Worm (Caenorhabditis elegans) whole organism, mixed stage, embryonic: Measurements from ENCODE around the gene sta-2.

ENCODE experiments used
- M03D4.4 ChIP-seq: sonication (generic microtip); optimal IDR thresholded peaks from 2 replicates; lab custom pipeline; 2017; ENCODE audit warnings: mild to moderate bottlenecking, missing genetic modification characterization, missing compliant biosample characterization
- bed-3 ChIP-seq: fragments of 200-800 bp; sonication (Bioruptor generic); optimal IDR thresholded peaks from 3 replicates; lab custom pipeline; 2018; ENCODE audit warnings: mild to moderate bottlenecking, missing genetic modification characterization, moderate library complexity, missing compliant biosample characterization
- blmp-1 ChIP-seq: fragments of 150-350 bp; optimal IDR thresholded peaks from 2 replicates; lab custom pipeline; 2014; ENCODE audit warnings: missing biosample characterization, missing genetic modification characterization
- ceh-39 ChIP-seq: fragments of 150-350 bp; optimal IDR thresholded peaks from 2 replicates; lab custom pipeline; 2014; ENCODE audit warnings: missing biosample characterization, missing genetic modification characterization
- ceh-43 ChIP-seq: fragments of 200-800 bp; sonication (Bioruptor generic); optimal IDR thresholded peaks from 2 replicates; lab custom pipeline; 2018; ENCODE audit warnings: mild to moderate bottlenecking, missing genetic modification characterization, moderate library complexity, missing compliant biosample characterization
- ceh-83 ChIP-seq: fragments of 200-800 bp; sonication (Bioruptor generic); optimal IDR thresholded peaks from 2 replicates; lab custom pipeline; 2018; ENCODE audit warnings: mild to moderate bottlenecking, missing genetic modification characterization, missing compliant biosample characterization
- ces-1 ChIP-seq: fragments of 150-350 bp; optimal IDR thresholded peaks from 2 replicates; lab custom pipeline; 2014; ENCODE audit warnings: missing biosample characterization, missing genetic modification reagents, missing genetic modification characterization
- cnd-1 ChIP-seq: fragments of 200-800 bp; sonication (Bioruptor generic); optimal IDR thresholded peaks from 2 replicates; lab custom pipeline; 2018; ENCODE audit warnings: mild to moderate bottlenecking, missing genetic modification characterization, missing compliant biosample characterization
- drap-1 ChIP-seq: fragments of 200-800 bp; sonication (Bioruptor generic); optimal IDR thresholded peaks from 3 replicates; lab custom pipeline; 2018; ENCODE audit warnings: mild to moderate bottlenecking, missing genetic modification characterization, missing compliant biosample characterization
- elt-1 ChIP-seq: sonication (generic microtip); optimal IDR thresholded peaks from 2 replicates; lab custom pipeline; 2017; ENCODE audit warnings: missing genetic modification characterization, mild to moderate bottlenecking, missing compliant biosample characterization, antibody characterized with exemption, moderate library complexity, borderline replicate concordance; ENCODE audit not compliant: insufficient read depth
- elt-3 ChIP-seq: fragments of 150-350 bp; optimal IDR thresholded peaks from 2 replicates; lab custom pipeline; 2014; ENCODE audit warnings: missing biosample characterization, missing genetic modification characterization
- flh-1 ChIP-seq: fragments of 200-800 bp; sonication (Bioruptor generic); optimal IDR thresholded peaks from 2 replicates; lab custom pipeline; 2018; ENCODE audit warnings: mild to moderate bottlenecking, missing genetic modification characterization, moderate library complexity, missing compliant biosample characterization
- ham-2 ChIP-seq: fragments of 200-800 bp; sonication (Bioruptor generic); optimal IDR thresholded peaks from 2 replicates; lab custom pipeline; 2018; ENCODE audit warnings: mild to moderate bottlenecking, missing genetic modification characterization, missing compliant biosample characterization
- hlh-1 ChIP-seq: fragments of 150-350 bp; optimal IDR thresholded peaks from 2 replicates; lab custom pipeline; 2014; ENCODE audit warnings: missing biosample characterization, missing genetic modification reagents, missing genetic modification characterization
- lin-13 ChIP-seq: fragments of 150-350 bp; optimal IDR thresholded peaks from 2 replicates; lab custom pipeline; 2014; ENCODE audit warnings: missing biosample characterization, missing genetic modification characterization
- lin-32 ChIP-seq: fragments of 200-800 bp; sonication (Bioruptor generic); optimal IDR thresholded peaks from 2 replicates; lab custom pipeline; 2018; ENCODE audit warnings: mild to moderate bottlenecking, missing genetic modification characterization, missing compliant biosample characterization
- lsy-2 ChIP-seq: fragments of 150-350 bp; optimal IDR thresholded peaks from 2 replicates; lab custom pipeline; 2014; ENCODE audit warnings: missing biosample characterization, missing genetic modification characterization
- mab-5 ChIP-seq: fragments of 150-350 bp; optimal IDR thresholded peaks from 2 replicates; lab custom pipeline; 2014; ENCODE audit warnings: missing biosample characterization, missing genetic modification characterization
- mep-1 ChIP-seq: fragments of 150-350 bp; optimal IDR thresholded peaks from 2 replicates; lab custom pipeline; 2017; ENCODE audit warnings: missing biosample characterization, missing genetic modification reagents, missing genetic modification characterization, inconsistent platforms
- mls-2 ChIP-seq: sonication (generic microtip); optimal IDR thresholded peaks from 2 replicates; lab custom pipeline; 2016; ENCODE audit warnings: mild to moderate bottlenecking, missing genetic modification characterization, moderate library complexity, missing compliant biosample characterization
- nhr-12 ChIP-seq: fragments of 150-350 bp; optimal IDR thresholded peaks from 2 replicates; lab custom pipeline; 2014; ENCODE audit warnings: missing biosample characterization, missing genetic modification characterization
- nhr-237 ChIP-seq: fragments of 150-350 bp; optimal IDR thresholded peaks from 2 replicates; lab custom pipeline; 2014; ENCODE audit warnings: missing biosample characterization, missing genetic modification characterization
- nhr-28 ChIP-seq: fragments of 150-350 bp; optimal IDR thresholded peaks from 2 replicates; lab custom pipeline; 2014; ENCODE audit warnings: missing biosample characterization, missing genetic modification characterization
- pha-4 ChIP-seq: fragments of 150-350 bp; optimal IDR thresholded peaks from 2 replicates; lab custom pipeline; 2018; ENCODE audit warnings: missing biosample characterization, missing genetic modification reagents, missing genetic modification characterization
- sem-2 ChIP-seq: fragments of 200-800 bp; sonication (Bioruptor generic); optimal IDR thresholded peaks from 2 replicates; lab custom pipeline; 2018; ENCODE audit warnings: mild to moderate bottlenecking, missing genetic modification characterization, missing compliant biosample characterization
- snpc-4 ChIP-seq: fragments of 150-350 bp; optimal IDR thresholded peaks from 2 replicates; lab custom pipeline; 2014; ENCODE audit warnings: missing biosample characterization, missing genetic modification characterization
- sptf-1 ChIP-seq: sonication (generic microtip); optimal IDR thresholded peaks from 2 replicates; lab custom pipeline; 2017; ENCODE audit warnings: mild to moderate bottlenecking, missing genetic modification characterization, moderate library complexity, missing compliant biosample characterization
- tbx-8 ChIP-seq: fragments of 200-800 bp; sonication (Bioruptor generic); optimal IDR thresholded peaks from 2 replicates; lab custom pipeline; 2018; ENCODE audit warnings: mild to moderate bottlenecking, missing genetic modification characterization, moderate library complexity, missing compliant biosample characterization
- unc-120 ChIP-seq: sonication (generic microtip); optimal IDR thresholded peaks from 2 replicates; lab custom pipeline; 2017; ENCODE audit warnings: missing genetic modification characterization, missing compliant biosample characterization; ENCODE audit not compliant: poor library complexity, severe bottlenecking
- unc-39 ChIP-seq: fragments of 150-350 bp; optimal IDR thresholded peaks from 2 replicates; lab custom pipeline; 2014; ENCODE audit warnings: missing biosample characterization, missing genetic modification characterization
- unc-62 ChIP-seq: fragments of 150-350 bp; optimal IDR thresholded peaks from 2 replicates; lab custom pipeline; 2014; ENCODE audit warnings: missing biosample characterization, missing genetic modification reagents, missing genetic modification characterization
- ztf-11 ChIP-seq: fragments of 150-350 bp; optimal IDR thresholded peaks from 2 replicates; lab custom pipeline; 2014; ENCODE audit warnings: missing biosample characterization, missing genetic modification characterization

The sta-2 gene

DNA sequence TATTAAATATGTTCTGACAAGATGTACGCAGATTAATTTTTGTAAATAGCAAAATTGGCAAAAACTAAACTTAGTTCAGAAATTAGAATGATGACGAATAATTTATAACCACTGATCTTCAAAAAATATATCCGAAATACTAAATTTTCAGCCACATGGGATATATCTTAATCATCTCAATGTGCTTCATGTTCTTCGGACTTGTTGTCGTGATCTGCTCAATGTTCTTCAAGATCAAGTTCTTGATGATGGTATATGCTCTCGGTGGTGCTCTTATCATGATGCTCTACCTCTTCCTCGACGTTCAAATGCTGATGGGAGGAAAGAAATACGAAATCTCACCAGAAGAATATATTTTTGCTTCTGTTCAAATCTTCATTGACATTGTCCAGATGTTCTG lies 34.4 kb upstream of the sta-2 start:
- TF ChIP-seq bed-3, result no peak
- no peak for TF ChIP-seq nhr-237 (tag; lab: Kevin White, UChicago)
- no peak for TF ChIP-seq cnd-1 (tag; lab: Kevin White, UChicago)
- TF ChIP-seq mep-1, result no peak
- no peak for TF ChIP-seq lsy-2
- TF ChIP-seq sem-2 (GFP tag; lab: Kevin White, UChicago), result no peak
- TF ChIP-seq ces-1 (GFP tag; lab: Kevin White, UChicago), result no peak
- TF ChIP-seq ceh-83 (GFP tag; lab: Kevin White, UChicago), result no peak
- TF ChIP-seq unc-62 (GFP tag; lab: Kevin White, UChicago), result no peak
- no peak for TF ChIP-seq ztf-11
- no peak for TF ChIP-seq ceh-39
- TF ChIP-seq lin-13 (tag; lab: Kevin White, UChicago), result no peak
- no peak for TF ChIP-seq mls-2 (tag; lab: Kevin White, UChicago)
- no peak for TF ChIP-seq hlh-1 (tag; lab: Kevin White, UChicago)
- no peak for TF ChIP-seq unc-39 (tag; lab: Kevin White, UChicago)

DNA sequence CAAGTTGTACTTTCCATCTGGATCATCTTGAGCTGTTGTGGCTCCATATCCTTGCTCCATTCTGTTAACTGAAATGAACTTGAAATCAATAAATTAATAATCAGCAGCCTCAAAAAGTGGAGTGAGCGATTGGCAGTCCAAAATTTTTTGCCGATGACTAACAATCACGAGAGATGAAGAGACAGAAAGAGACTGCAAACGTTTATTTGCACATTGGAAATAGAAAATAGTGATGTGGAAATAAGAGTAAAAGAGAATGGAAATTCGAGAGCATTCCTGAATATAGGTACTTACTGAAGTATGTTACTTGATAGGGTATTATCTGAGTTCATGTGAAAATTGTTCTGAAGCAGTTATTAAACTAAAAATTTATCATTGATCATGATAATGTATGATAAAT lies 31.3 kb upstream of the sta-2 start, which contains the start of gene tag-120:
Gene tag-120, minus strand, starts transcription at position 68 of the 400 bp plus-strand sequence.
- TF ChIP-seq ceh-83 (GFP tag; lab: Kevin White, UChicago) (no peak), sptf-1 (tag; lab: Kevin White, UChicago) (no peak), unc-120 (tag; lab: Kevin White, UChicago) (no peak), tbx-8 (GFP tag; lab: Kevin White, UChicago) (no peak), nhr-28 (tag; lab: Kevin White, UChicago) (no peak), ces-1 (GFP tag; lab: Kevin White, UChicago) (no peak), elt-3 (tag; lab: Kevin White, UChicago) (no peak), nhr-237 (tag; lab: Kevin White, UChicago) (no peak), ztf-11 (no peak), mls-2 (tag; lab: Kevin White, UChicago) (no peak), pha-4 (tag; lab: Kevin White, UChicago) (no peak), mab-5 (no peak), ham-2 (GFP tag; lab: Kevin White, UChicago) (no peak), nhr-12 (no peak), bed-3 (no peak), ceh-43 (GFP tag; lab: Kevin White, UChicago) (no peak)

DNA sequence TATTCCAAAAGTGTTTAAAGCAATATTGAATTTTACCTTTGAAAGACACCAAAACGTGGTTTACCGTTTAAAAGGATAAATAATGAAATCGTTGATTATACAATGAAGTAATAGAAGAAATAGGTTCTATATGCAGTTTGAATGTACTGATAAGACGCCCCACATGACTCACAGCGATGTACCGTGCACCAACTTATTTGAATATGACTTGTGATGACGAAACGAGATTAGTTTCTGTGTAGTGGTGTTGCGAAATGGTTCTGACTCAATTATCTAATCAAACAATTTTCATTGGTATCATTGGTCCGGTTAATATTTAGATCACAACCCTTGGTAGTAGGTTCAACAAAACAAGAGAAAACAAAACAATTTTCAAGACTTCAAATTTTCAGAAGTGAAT lies 29.8 kb upstream of the sta-2 start:
- TF ChIP-seq blmp-1 (tag; lab: Kevin White, UChicago) (no peak), mls-2 (tag; lab: Kevin White, UChicago) (no peak), lin-13 (tag; lab: Kevin White, UChicago) (no peak), unc-120 (tag; lab: Kevin White, UChicago) (no peak)

DNA sequence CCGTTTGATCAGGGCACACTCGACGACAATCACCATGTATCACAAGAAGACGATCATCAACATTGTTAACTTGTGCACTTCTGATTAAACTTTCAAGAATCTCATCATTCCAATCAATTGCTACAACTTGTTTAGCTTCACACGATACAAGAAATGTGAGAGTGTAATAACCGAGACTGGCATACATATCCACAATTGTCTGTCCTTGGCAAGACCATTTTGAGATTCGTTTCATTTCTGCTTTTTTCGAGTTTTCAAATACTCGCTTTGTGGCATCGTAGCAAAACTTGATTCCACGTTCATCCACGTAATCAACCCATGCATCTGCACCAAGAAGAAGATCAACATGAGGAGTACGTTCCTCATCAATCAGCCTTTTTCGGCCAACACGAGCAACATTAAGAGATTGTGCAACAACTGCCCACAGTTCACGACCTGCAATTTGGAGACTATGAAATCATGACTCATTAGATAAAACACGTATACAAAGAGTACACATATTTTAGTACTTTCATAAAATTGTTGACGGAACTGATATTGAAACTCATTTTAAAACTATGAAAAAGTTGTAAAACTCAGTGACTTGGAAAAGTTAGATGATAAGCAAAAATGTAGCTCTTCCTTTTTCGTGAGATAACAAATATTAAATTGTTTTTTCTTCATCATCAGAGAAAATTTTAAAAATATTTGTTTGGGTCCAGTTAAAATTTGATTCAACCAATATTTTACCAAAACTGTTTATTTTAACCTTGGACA lies 28.4 kb upstream of the sta-2 start:
- TF ChIP-seq unc-62 (GFP tag; lab: Kevin White, UChicago) (no peak), nhr-28 (tag; lab: Kevin White, UChicago) (no peak), ham-2 (GFP tag; lab: Kevin White, UChicago) (no peak), elt-1 (tag; lab: Kevin White, UChicago) (no peak), nhr-12 (no peak)

DNA sequence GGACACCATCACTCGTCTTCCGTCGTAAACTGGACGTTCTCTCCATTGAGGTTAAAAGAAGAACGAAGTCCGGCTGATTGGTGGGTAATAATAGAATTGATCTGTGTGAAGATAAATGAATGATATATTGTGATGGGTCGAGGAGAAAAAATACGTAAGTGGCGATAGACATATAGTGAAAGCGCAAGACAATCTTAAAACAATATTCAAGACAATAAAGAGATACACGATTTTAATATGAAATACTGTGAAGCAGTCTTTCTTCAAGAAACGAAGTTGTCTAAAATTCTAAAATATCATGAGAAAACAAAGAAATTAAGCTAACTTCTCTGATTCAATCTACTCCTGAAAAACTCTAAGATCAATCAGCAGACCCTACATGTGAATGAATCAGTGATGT lies 27.5 kb upstream of the sta-2 start, which contains the start of gene F40F9.10:
Gene F40F9.10, minus strand, starts transcription at position 101 of the 400 bp plus-strand sequence.
- TF ChIP-seq lin-32 (GFP tag; lab: Kevin White, UChicago) (no peak), ces-1 (GFP tag; lab: Kevin White, UChicago) (no peak), sem-2 (GFP tag; lab: Kevin White, UChicago) (no peak), nhr-28 (tag; lab: Kevin White, UChicago) (no peak), mep-1 (no peak), pha-4 (tag; lab: Kevin White, UChicago) (no peak), unc-120 (tag; lab: Kevin White, UChicago) (no peak), elt-3 (tag; lab: Kevin White, UChicago) (no peak), mls-2 (tag; lab: Kevin White, UChicago) (no peak), bed-3 (no peak), lsy-2 (no peak), unc-39 (tag; lab: Kevin White, UChicago) (no peak), lin-13 (tag; lab: Kevin White, UChicago) (no peak), flh-1 (GFP tag; lab: Kevin White, UChicago) (no peak), nhr-12 (no peak), drap-1 (GFP tag; lab: Kevin White, UChicago) (no peak), M03D4.4 (no peak), snpc-4 (no peak), elt-1 (tag; lab: Kevin White, UChicago) (no peak), blmp-1 (tag; lab: Kevin White, UChicago) (no peak)
